Fruit fly (Drosophila melanogaster): ENCODE measurements around the gene HP4.

HP4 gene

dm6 chr3L:7984623-7985237 lies 8.8 kb upstream of the HP4 start:
- no peak for TF ChIP-seq CG17801 (GFP tag; optimal IDR thresholded peaks at IDR 0.05; ENCODE audit: partially characterized antibody)

dm6 chr3L:7983602-7984223 lies 7.8 kb upstream of the HP4 start:
- no peak for TF ChIP-seq CG17801 (GFP tag; optimal IDR thresholded peaks at IDR 0.05; ENCODE audit: partially characterized antibody)

dm6 chr3L:7981956-7982355 lies 6.0 kb upstream of the HP4 start:
- no peak for TF ChIP-seq CG17801 (GFP tag; optimal IDR thresholded peaks at IDR 0.05; ENCODE audit: partially characterized antibody)

- no peak for TF ChIP-seq CG17801 (GFP tag; optimal IDR thresholded peaks at IDR 0.05; ENCODE audit: partially characterized antibody)
Measured at dm6 chr3L:7981228-7981854, 5.4 kb upstream of the HP4 start.

- TF ChIP-seq CG17801 (GFP tag; optimal IDR thresholded peaks at IDR 0.05; ENCODE audit: partially characterized antibody), result peak; percentile 54
Measured at dm6 chr3L:7978777-7979649, 3.1 kb upstream of the HP4 start, which contains the start of gene nmo. Gene nmo, plus strand, starts transcription at chr3L:7979046.

- no peak for TF ChIP-seq CG17801 (GFP tag; optimal IDR thresholded peaks at IDR 0.05; ENCODE audit: partially characterized antibody)
Measured at dm6 chr3L:7978550-7978776, 2.5 kb upstream of the HP4 start, which contains the start of gene Pop4. Gene Pop4, minus strand, starts transcription at chr3L:7978650.

dm6 chr3L:7974671-7975281 lies 1.2 kb downstream of the HP4 start, which contains the start of gene CG8042:
Gene CG8042, minus strand, starts transcription at chr3L:7974991.
- no peak for TF ChIP-seq CG17801 (GFP tag; optimal IDR thresholded peaks at IDR 0.05; ENCODE audit: partially characterized antibody)

dm6 chr3L:7970442-7970841 lies 5.5 kb downstream of the HP4 start, which contains the start of gene RNaseX25:
Gene RNaseX25, plus strand, starts transcription at chr3L:7970588.
- TF ChIP-seq CG17801 (GFP tag; optimal IDR thresholded peaks at IDR 0.05; ENCODE audit: partially characterized antibody), result peak; percentile 65

- no peak for TF ChIP-seq CG17801 (GFP tag; optimal IDR thresholded peaks at IDR 0.05; ENCODE audit: partially characterized antibody)
Measured at dm6 chr3L:7968422-7969030, 7.4 kb downstream of the HP4 start.

dm6 chr3L:7967203-7967602 lies 8.8 kb downstream of the HP4 start:
- no peak for TF ChIP-seq CG17801 (GFP tag; optimal IDR thresholded peaks at IDR 0.05; ENCODE audit: partially characterized antibody)

- no peak for TF ChIP-seq CG17801 (GFP tag; optimal IDR thresholded peaks at IDR 0.05; ENCODE audit: partially characterized antibody)
Measured at dm6 chr3L:7963549-7963948, 12.4 kb downstream of the HP4 start.

- no peak for TF ChIP-seq CG17801 (GFP tag; optimal IDR thresholded peaks at IDR 0.05; ENCODE audit: partially characterized antibody)
Measured at dm6 chr3L:7963022-7963421, 12.9 kb downstream of the HP4 start.

dm6 chr3L:7961973-7962753 lies 13.8 kb downstream of the HP4 start:
- no peak for TF ChIP-seq CG17801 (GFP tag; optimal IDR thresholded peaks at IDR 0.05; ENCODE audit: partially characterized antibody)

Data from ovary, adult (tissue).